8 worm cellular contexts compared by ENCODE assay signal in the genomic region with DNA sequence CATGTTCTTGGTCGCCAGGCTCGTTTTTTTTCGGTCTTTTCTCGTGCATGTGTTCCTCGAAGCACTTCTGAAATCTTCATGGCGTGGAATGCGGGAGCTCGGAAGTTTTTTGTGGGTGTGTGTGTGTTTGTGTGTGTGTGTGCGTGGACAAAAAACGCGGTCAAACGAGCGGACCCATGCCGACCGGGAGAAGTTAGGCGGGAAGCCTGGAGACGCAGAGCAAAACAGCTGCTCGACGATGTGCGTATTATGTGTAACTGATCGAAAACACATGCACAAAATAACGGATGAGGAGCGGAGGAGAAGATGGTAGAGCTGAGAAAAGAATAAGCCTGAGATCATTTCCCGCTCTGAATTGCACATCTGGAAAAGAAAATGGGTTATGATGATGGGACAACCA.
A peak's percentile ranks its signal among the peaks of the same experiment; 100 is the strongest.
TF ChIP-seq lines count a peak whose summit lies in the region.

No protein-coding gene starts in this region.

TF ChIP-seq in whole organism, L1 larva, 84 proteins besides CTCF, POLR2A, EP300 and RAD21 (continues in another document):
- no peak for TF ChIP-seq vab-15 (tag; optimal IDR thresholded peaks at IDR 0.05; lab: Kevin White, UChicago)
- no peak for TF ChIP-seq blmp-1 (tag; optimal IDR thresholded peaks at IDR 0.05; lab: Kevin White, UChicago)
- TF ChIP-seq jun-1 (tag; optimal IDR thresholded peaks at IDR 0.05; lab: Kevin White, UChicago): no peak
- no peak for TF ChIP-seq zip-4 (GFP tag; optimal IDR thresholded peaks at IDR 0.05; lab: Kevin White, UChicago)
- TF ChIP-seq ces-1 (GFP tag; optimal IDR thresholded peaks at IDR 0.05; lab: Kevin White, UChicago): no peak
- TF ChIP-seq tbx-2 (tag; optimal IDR thresholded peaks at IDR 0.05; lab: Kevin White, UChicago): no peak
- no peak for TF ChIP-seq ceh-8 (GFP tag; optimal IDR thresholded peaks at IDR 0.05; lab: Kevin White, UChicago)
- no peak for TF ChIP-seq nhr-28 (tag; optimal IDR thresholded peaks at IDR 0.05; lab: Kevin White, UChicago)
- TF ChIP-seq tlp-1 (tag; optimal IDR thresholded peaks at IDR 0.05; lab: Kevin White, UChicago): no peak
- peak; percentile 17; the same call in 1 of the 2 replicates for TF ChIP-seq nhr-19 (GFP tag; conservative IDR thresholded peaks at IDR 0.05; lab: Robert Waterston, UW)
- TF ChIP-seq isw-1 (GFP tag; IDR thresholded peaks at IDR 0.05; lab: Robert Waterston, UW): no peak

TF ChIP-seq in whole organism, L2 larva, 48 proteins besides CTCF, POLR2A, EP300 and RAD21 (continues in another document):
- TF ChIP-seq aly-2 (tag; optimal IDR thresholded peaks at IDR 0.05; lab: Kevin White, UChicago) (no peak), mab-5 (tag; optimal IDR thresholded peaks at IDR 0.05; lab: Kevin White, UChicago) (no peak), unc-39 (tag; optimal IDR thresholded peaks at IDR 0.05; lab: Kevin White, UChicago) (no peak), F13H6.1 (tag; optimal IDR thresholded peaks at IDR 0.05; lab: Kevin White, UChicago) (peak; percentile 94), dmd-4 (tag; optimal IDR thresholded peaks at IDR 0.05; lab: Kevin White, UChicago) (no peak), gmeb-1 (tag; optimal IDR thresholded peaks at IDR 0.05; lab: Kevin White, UChicago) (no peak), elt-1 (tag; optimal IDR thresholded peaks at IDR 0.05; lab: Kevin White, UChicago) (no peak), sma-9 (GFP tag; optimal IDR thresholded peaks at IDR 0.05; lab: Kevin White, UChicago) (peak; percentile 55), sma-9 (tag; optimal IDR thresholded peaks at IDR 0.05; lab: Kevin White, UChicago) (no peak), zag-1 (tag; optimal IDR thresholded peaks at IDR 0.05; lab: Kevin White, UChicago) (no peak), C34F6.9 (tag; optimal IDR thresholded peaks at IDR 0.05; lab: Kevin White, UChicago) (peak; percentile 8), lin-39 (tag; optimal IDR thresholded peaks at IDR 0.05; lab: Kevin White, UChicago) (no peak)

TF ChIP-seq in whole organism, L3 larva, 47 proteins besides CTCF, POLR2A, EP300 and RAD21:
- TF ChIP-seq nhr-76 (tag; optimal IDR thresholded peaks at IDR 0.05; lab: Kevin White, UChicago) (no peak), nfya-1 (tag; optimal IDR thresholded peaks at IDR 0.05; lab: Kevin White, UChicago; ENCODE audit: insufficient read depth) (peak; percentile 37), lin-39 (tag; optimal IDR thresholded peaks at IDR 0.05; lab: Kevin White, UChicago) (peak; percentile 40), zag-1 (tag; optimal IDR thresholded peaks at IDR 0.05; lab: Kevin White, UChicago) (no peak), R02D3.7 (tag; optimal IDR thresholded peaks at IDR 0.05; lab: Kevin White, UChicago) (no peak)

TF ChIP-seq in whole organism, L4 larva, 104 proteins besides CTCF, POLR2A, EP300 and RAD21 (continues in another document):
- no peak for TF ChIP-seq F26F4.8 (GFP tag; conservative IDR thresholded peaks at IDR 0.05; lab: Robert Waterston, UW)
- TF ChIP-seq D1046.2 (GFP tag; IDR thresholded peaks at IDR 0.05; lab: Robert Waterston, UW): no peak
- no peak for TF ChIP-seq skn-1 (tag; optimal IDR thresholded peaks at IDR 0.05; lab: Kevin White, UChicago)
- peak; percentile 66 for TF ChIP-seq hlh-11 (tag; optimal IDR thresholded peaks at IDR 0.05; lab: Kevin White, UChicago)
- TF ChIP-seq hlh-30 (tag; optimal IDR thresholded peaks at IDR 0.05; lab: Kevin White, UChicago; ENCODE audit: insufficient read depth): peak; percentile 42
- TF ChIP-seq set-16 (GFP tag; IDR thresholded peaks at IDR 0.05; lab: Robert Waterston, UW): peak; percentile 42; the same call in 1 of the 2 replicates
- no peak for TF ChIP-seq Y75B8A.6 (GFP tag; IDR thresholded peaks at IDR 0.05; lab: Robert Waterston, UW)
- peak in 1 of 2 experiments; percentile 63 for TF ChIP-seq daf-16 (GFP tag; optimal IDR thresholded peaks at IDR 0.05; lab: Kevin White, UChicago)
- TF ChIP-seq daf-16 (tag; optimal IDR thresholded peaks at IDR 0.05; lab: Kevin White, UChicago): no peak
- no peak for TF ChIP-seq gei-8 (GFP tag; optimal IDR thresholded peaks at IDR 0.05; lab: Kevin White, UChicago)
- TF ChIP-seq vab-7 (GFP tag; IDR thresholded peaks at IDR 0.05; lab: Robert Waterston, UW): no peak
- peak; percentile 7; the same call in 1 of the 2 replicates for TF ChIP-seq hmg-1.1 (GFP tag; IDR thresholded peaks at IDR 0.05; lab: Robert Waterston, UW)

TF ChIP-seq in whole organism, late embryonic, 69 proteins besides CTCF, POLR2A, EP300 and RAD21:
- TF ChIP-seq pqm-1 (tag; optimal IDR thresholded peaks at IDR 0.05; lab: Kevin White, UChicago): no peak
- peak; percentile 84 for TF ChIP-seq ceh-18 (tag; optimal IDR thresholded peaks at IDR 0.05; lab: Kevin White, UChicago)
- peak; percentile 51 for TF ChIP-seq F13H6.1 (tag; optimal IDR thresholded peaks at IDR 0.05; lab: Kevin White, UChicago)
- peak; percentile 10 for TF ChIP-seq rnt-1 (tag; optimal IDR thresholded peaks at IDR 0.05; lab: Kevin White, UChicago)
- peak; percentile 54 for TF ChIP-seq hlh-8 (tag; optimal IDR thresholded peaks at IDR 0.05; lab: Kevin White, UChicago)
- TF ChIP-seq ceh-45 (GFP tag; IDR thresholded peaks at IDR 0.05; lab: Robert Waterston, UW): no peak
TF ChIP-seq in whole organism, late embryonic: peak in this region for 4.

TF ChIP-seq in whole organism, midembryonic, 9 proteins besides CTCF, POLR2A, EP300 and RAD21:
- TF ChIP-seq cog-1 (tag; optimal IDR thresholded peaks at IDR 0.05; lab: Kevin White, UChicago) (no peak), T22C8.4 (GFP tag; IDR thresholded peaks at IDR 0.05; lab: Robert Waterston, UW) (no peak), ztf-29 (GFP tag; IDR thresholded peaks at IDR 0.05; lab: Robert Waterston, UW) (no peak), ztf-23 (GFP tag; IDR thresholded peaks at IDR 0.05; lab: Robert Waterston, UW) (0 out of 2 replicates have a peak, but pooled peaks have one; percentile 44)

TF ChIP-seq in whole organism, mixed stage, embryonic, 35 proteins besides CTCF, POLR2A, EP300 and RAD21:
- TF ChIP-seq hlh-1 (tag; optimal IDR thresholded peaks at IDR 0.05; lab: Kevin White, UChicago): peak; percentile 93
- TF ChIP-seq sem-2 (GFP tag; optimal IDR thresholded peaks at IDR 0.05; lab: Kevin White, UChicago): no peak
- peak; percentile 36 for TF ChIP-seq unc-120 (tag; optimal IDR thresholded peaks at IDR 0.05; lab: Kevin White, UChicago; ENCODE audit: poor library complexity, severe bottlenecking)
- TF ChIP-seq lin-13 (tag; optimal IDR thresholded peaks at IDR 0.05; lab: Kevin White, UChicago): no peak
- TF ChIP-seq ceh-39 (tag; optimal IDR thresholded peaks at IDR 0.05; lab: Kevin White, UChicago): no peak
- no peak for TF ChIP-seq sptf-1 (tag; optimal IDR thresholded peaks at IDR 0.05; lab: Kevin White, UChicago)

TF ChIP-seq in whole organism, young adult, 124 proteins besides CTCF, POLR2A, EP300 and RAD21:
- TF ChIP-seq Y53G8AR.9 (GFP tag; conservative IDR thresholded peaks at IDR 0.05; lab: Robert Waterston, UW): no peak
- no peak for TF ChIP-seq attf-5 (GFP tag; optimal IDR thresholded peaks at IDR 0.05; lab: Kevin White, UChicago)
- peak; percentile 61 for TF ChIP-seq zfh-2 (GFP tag; conservative IDR thresholded peaks at IDR 0.05; lab: Robert Waterston, UW)
- no peak for TF ChIP-seq cebp-1 (GFP tag; IDR thresholded peaks at IDR 0.05; lab: Robert Waterston, UW)
- TF ChIP-seq cebp-1 (tag; optimal IDR thresholded peaks at IDR 0.05; lab: Kevin White, UChicago): peak; percentile 7
- 0 out of 2 replicates have a peak, but pooled peaks have one; percentile 13 for TF ChIP-seq ztf-28 (GFP tag; IDR thresholded peaks at IDR 0.05; lab: Robert Waterston, UW)
- no peak for TF ChIP-seq ccch-3 (GFP tag; optimal IDR thresholded peaks at IDR 0.05; lab: Kevin White, UChicago)
- TF ChIP-seq lin-35 (GFP tag; optimal IDR thresholded peaks at IDR 0.05; lab: Kevin White, UChicago): no peak
- TF ChIP-seq K12H6.12 (tag; optimal IDR thresholded peaks at IDR 0.05; lab: Kevin White, UChicago): peak; percentile 62
